Fruit fly (Drosophila melanogaster): ENCODE data around the gene mRpL36.
A peak's percentile ranks its signal among the peaks of the same experiment; 100 is the strongest.

mRpL36 gene

DNA sequence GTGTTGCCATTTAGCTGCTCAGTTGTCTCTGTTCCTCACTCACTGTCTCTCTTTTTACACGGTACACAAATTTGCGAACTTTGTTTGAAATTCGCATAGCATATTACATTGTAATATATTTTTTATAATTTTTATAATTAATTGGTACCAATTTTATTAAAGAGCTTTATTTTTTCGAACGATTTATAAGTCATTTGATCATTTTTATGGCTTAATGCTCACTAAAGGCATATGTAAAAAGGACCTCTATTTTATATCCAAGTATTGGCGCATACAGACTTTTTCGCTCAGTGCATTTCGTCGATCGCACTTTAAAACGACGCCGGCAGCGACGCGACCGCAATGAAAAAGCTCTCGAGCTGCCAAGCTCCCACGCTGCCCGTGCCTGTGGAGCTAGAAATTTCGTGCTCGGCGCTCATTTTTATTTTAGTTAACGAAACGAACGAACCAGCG lies 28.8 kb downstream of the mRpL36 start (continued):
- TF ChIP-seq bsh (GFP tag; optimal IDR thresholded peaks at IDR 0.05) (peak; percentile 74 to 78), HLH4C (GFP tag; IDR thresholded peaks at IDR 0.05; ENCODE audit: partially characterized antibody) (no peak), jigr1 (GFP tag; IDR thresholded peaks at IDR 0.05) (peak; percentile 79; the same call in 2 of the 3 replicates), zf30C (GFP tag; optimal IDR thresholded peaks at IDR 0.05) (peak; percentile 92), Doc3 (GFP tag; IDR thresholded peaks at IDR 0.05; ENCODE audit: partially characterized antibody) (no peak), CG18011 (GFP tag; optimal IDR thresholded peaks at IDR 0.05) (peak; percentile 83), CG11085 (GFP tag; IDR thresholded peaks at IDR 0.05) (peak; percentile 92), Fer3 (tag; optimal IDR thresholded peaks at IDR 0.05) (peak; percentile 98), Dp (GFP tag; optimal IDR thresholded peaks at IDR 0.05) (peak; percentile 14), gro (GFP tag; optimal IDR thresholded peaks at IDR 0.05) (peak; percentile 94), CG8478 (optimal IDR thresholded peaks at IDR 0.05) (no peak), nerfin-2 (GFP tag; IDR thresholded peaks at IDR 0.05; ENCODE audit: partially characterized antibody) (no peak), CG14014 (GFP tag; IDR thresholded peaks at IDR 0.05) (peak; percentile 95), CG16813 (GFP tag; IDR thresholded peaks at IDR 0.05; ENCODE audit: partially characterized antibody) (no peak), CG17385 (GFP tag; optimal IDR thresholded peaks at IDR 0.05) (peak; percentile 93), cas (GFP tag; IDR thresholded peaks at IDR 0.05) (peak; percentile 90), wek (GFP tag; optimal IDR thresholded peaks at IDR 0.05) (peak; percentile 19), psq (GFP tag; optimal IDR thresholded peaks at IDR 0.05) (peak; percentile 81), org-1 (GFP tag; optimal IDR thresholded peaks at IDR 0.05) (peak; percentile 95), CG10209 (GFP tag; optimal IDR thresholded peaks at IDR 0.05) (peak; percentile 97), CG12104 (GFP tag; optimal IDR thresholded peaks at IDR 0.05) (peak; percentile 95), amos (GFP tag; IDR thresholded peaks at IDR 0.05; ENCODE audit: partially characterized antibody) (no peak), fd3F (GFP tag; optimal IDR thresholded peaks at IDR 0.05) (peak; percentile 97), CG6854 (GFP tag; optimal IDR thresholded peaks at IDR 0.05) (peak; percentile 91), CG8281 (tag; optimal IDR thresholded peaks at IDR 0.05) (peak; percentile 69), pros (GFP tag; optimal IDR thresholded peaks at IDR 0.05) (no peak), Chrac-16 (GFP tag; optimal IDR thresholded peaks at IDR 0.05) (peak; percentile 93), Hmr (GFP tag; optimal IDR thresholded peaks at IDR 0.05) (peak; percentile 99), danr (GFP tag; IDR thresholded peaks at IDR 0.05) (peak; percentile 89), trh (GFP tag; optimal IDR thresholded peaks at IDR 0.05) (peak; percentile 71), CG14710 (tag; optimal IDR thresholded peaks at IDR 0.05) (peak; percentile 45), dan (GFP tag; IDR thresholded peaks at IDR 0.05) (no peak), BEAF-32 (GFP tag; optimal IDR thresholded peaks at IDR 0.05) (peak; percentile 17), sens (GFP tag) (peak; percentile 96), sens-2 (GFP tag; IDR thresholded peaks at IDR 0.05) (peak; percentile 68), CG11696 (GFP tag; IDR thresholded peaks at IDR 0.05) (peak; percentile 83), HLH3B (GFP tag; IDR thresholded peaks at IDR 0.05) (peak; percentile 84), disco-r (GFP tag; optimal IDR thresholded peaks at IDR 0.05) (peak; percentile 78), Taf1 (GFP tag; IDR thresholded peaks at IDR 0.05) (peak; percentile 88), CG10979 (tag; optimal IDR thresholded peaks at IDR 0.05) (peak; percentile 75), CG2120 (GFP tag; optimal IDR thresholded peaks at IDR 0.05) (peak; percentile 97), GATAe (GFP tag; conservative IDR thresholded peaks at IDR 0.05) (peak; percentile 81), gce (GFP tag; IDR thresholded peaks at IDR 0.05) (peak; percentile 76; the same call in 1 of the 3 replicates), CG7357 (GFP tag; IDR thresholded peaks at IDR 0.05) (peak; percentile 90), CG7556 (GFP tag; optimal IDR thresholded peaks at IDR 0.05) (peak; percentile 98), ab (GFP tag; optimal IDR thresholded peaks at IDR 0.05) (peak; percentile 20), Dref (GFP tag; IDR thresholded peaks at IDR 0.05) (no peak), Hmx (GFP tag; optimal IDR thresholded peaks at IDR 0.05) (peak; percentile 12), CG8765 (GFP tag; IDR thresholded peaks at IDR 0.05) (peak; percentile 61; the same call in 1 of the 2 replicates), Aef1 (GFP tag; IDR thresholded peaks at IDR 0.05) (peak; percentile 96), CG17568 (GFP tag; optimal IDR thresholded peaks at IDR 0.05) (peak; percentile 89)

Measured in whole organism, embryonic.